Fruit fly (Drosophila melanogaster) whole organism: ENCODE data around the gene ebd1.
A peak's percentile ranks its signal among the peaks of the same experiment; 100 is the strongest.

ENCODE experiments used
- CG8478 ChIP-seq: fragments of >200 bp; optimal IDR thresholded peaks from 2 replicates; lab custom pipeline; 2018; ENCODE audit warnings: inconsistent platforms
- Dll ChIP-seq: fragments of >200 bp; optimal IDR thresholded peaks from 2 replicates; lab custom pipeline; 2017
- EcR ChIP-seq, 2 experiments: fragments of >200 bp; optimal IDR thresholded peaks; 2 replicates each; lab custom pipeline; 2017; ENCODE audit warnings: missing biosample characterization in 2 of 2, missing genetic modification characterization in 2 of 2, missing genetic modification reagents in 2 of 2
- pan ChIP-seq: fragments of >200 bp; optimal IDR thresholded peaks from 2 replicates; lab custom pipeline; 2017
- psq ChIP-seq: fragments of >200 bp; optimal IDR thresholded peaks from 2 replicates; lab custom pipeline; 2017
- usp ChIP-seq: fragments of >200 bp; optimal IDR thresholded peaks from 2 replicates; lab custom pipeline; 2017; ENCODE audit warnings: missing biosample characterization, missing genetic modification characterization, mixed read lengths

Gene ebd1

DNA sequence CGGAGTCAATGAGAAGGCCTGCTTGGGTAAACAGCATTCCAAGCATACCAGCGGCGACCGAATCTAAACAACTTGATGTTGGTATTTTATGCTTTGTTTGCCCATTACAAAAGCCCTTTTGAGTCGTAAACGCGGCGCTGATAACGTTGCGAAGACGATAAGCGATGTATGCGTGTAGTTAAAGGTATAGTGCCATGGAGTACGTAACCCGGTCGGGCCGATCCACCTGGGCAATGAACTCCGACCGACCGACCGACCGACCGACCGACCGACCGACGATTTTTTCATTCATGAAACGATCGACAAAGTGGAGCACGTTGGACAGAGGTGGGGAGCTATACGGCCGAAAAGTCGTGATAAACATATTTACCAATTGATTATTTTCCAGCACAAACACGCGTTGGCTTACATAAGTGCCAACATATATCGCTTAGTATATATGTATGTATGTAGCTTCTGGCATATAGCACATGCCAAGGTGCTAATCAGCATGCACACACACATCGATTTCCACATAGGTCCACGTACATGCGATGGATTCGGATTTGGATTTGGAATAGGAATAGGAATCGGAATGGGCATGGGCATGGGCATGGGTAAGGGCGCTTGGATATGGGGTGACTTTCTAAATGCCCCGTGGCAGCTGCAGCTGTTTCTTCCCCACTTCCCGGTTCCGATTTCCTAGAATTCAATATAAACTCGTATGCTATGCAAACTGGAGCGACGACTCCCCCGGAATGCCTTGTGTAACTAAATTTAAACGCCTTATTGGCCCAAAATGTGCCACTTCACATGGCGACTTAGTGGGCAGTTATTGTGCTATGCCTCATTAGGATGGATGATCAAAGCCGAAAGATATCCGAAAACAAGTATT is 42.2 kb downstream of the ebd1 start:
- no peak for TF ChIP-seq pan (lab: Kevin White, UChicago)
- TF ChIP-seq Dll (lab: Kevin White, UChicago): no peak

DNA sequence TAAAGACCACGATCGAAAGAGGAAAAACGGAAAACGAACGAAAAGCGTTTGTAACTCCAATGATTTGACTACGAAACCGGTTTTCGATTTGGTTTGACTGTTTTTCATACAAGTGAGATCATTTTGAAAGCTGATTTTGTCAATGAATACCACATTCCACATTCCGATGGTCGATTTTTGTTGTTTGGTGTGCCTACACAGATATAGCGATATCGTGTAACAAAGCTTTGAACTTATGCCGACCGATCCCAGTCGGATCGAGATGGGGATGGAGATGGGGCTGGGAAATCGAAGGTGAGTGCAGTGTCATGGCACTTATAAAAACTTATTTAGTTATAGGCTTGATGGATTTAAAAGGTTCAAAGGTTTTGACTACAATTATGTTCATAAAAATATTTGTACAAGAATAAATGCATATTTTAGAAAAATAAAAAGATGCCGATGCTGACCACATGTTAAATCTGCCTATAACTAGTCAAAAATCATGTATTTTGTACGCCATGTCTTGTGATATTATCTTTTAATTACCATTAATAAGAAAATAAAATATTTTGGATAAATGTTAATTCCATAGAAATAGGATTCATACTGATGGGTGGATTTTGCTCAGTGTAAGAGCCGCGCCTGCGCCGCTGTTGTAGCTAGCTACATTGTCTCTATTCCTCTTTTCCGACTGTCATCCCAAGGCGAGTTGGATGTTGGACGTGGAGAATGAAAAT is 43.0 kb downstream of the ebd1 start:
- no peak for TF ChIP-seq usp (GFP tag; lab: Kevin White, UChicago)
- no peak for TF ChIP-seq EcR (GFP tag; optimal IDR thresholded peaks at IDR 0.05; lab: Kevin White, UChicago)
- no peak for TF ChIP-seq pan (lab: Kevin White, UChicago)
- TF ChIP-seq CG8478 (lab: Kevin White, UChicago): no peak
- TF ChIP-seq psq (lab: Kevin White, UChicago): no peak
- no peak for TF ChIP-seq Dll (lab: Kevin White, UChicago)

DNA sequence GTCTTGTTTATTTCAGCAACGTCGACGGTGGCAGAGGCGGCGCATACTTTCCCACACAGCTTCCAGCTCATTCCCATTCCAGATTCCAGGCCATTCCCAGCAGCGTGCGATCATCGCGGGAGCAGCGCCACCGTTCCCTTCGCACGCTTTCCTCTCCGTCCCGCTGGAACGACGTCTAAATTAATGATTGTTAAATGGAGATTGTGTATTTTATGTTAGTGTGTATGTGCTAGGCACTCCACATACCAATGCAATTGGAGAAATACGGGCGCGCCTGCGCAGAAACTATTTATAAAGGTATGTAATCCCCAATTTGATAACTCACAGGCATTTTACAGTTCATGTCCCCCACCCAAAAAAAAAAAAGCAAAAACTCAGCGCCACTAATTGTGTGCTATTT is 43.9 kb downstream of the ebd1 start:
- TF ChIP-seq Dll (lab: Kevin White, UChicago) (no peak), psq (lab: Kevin White, UChicago) (no peak)

DNA sequence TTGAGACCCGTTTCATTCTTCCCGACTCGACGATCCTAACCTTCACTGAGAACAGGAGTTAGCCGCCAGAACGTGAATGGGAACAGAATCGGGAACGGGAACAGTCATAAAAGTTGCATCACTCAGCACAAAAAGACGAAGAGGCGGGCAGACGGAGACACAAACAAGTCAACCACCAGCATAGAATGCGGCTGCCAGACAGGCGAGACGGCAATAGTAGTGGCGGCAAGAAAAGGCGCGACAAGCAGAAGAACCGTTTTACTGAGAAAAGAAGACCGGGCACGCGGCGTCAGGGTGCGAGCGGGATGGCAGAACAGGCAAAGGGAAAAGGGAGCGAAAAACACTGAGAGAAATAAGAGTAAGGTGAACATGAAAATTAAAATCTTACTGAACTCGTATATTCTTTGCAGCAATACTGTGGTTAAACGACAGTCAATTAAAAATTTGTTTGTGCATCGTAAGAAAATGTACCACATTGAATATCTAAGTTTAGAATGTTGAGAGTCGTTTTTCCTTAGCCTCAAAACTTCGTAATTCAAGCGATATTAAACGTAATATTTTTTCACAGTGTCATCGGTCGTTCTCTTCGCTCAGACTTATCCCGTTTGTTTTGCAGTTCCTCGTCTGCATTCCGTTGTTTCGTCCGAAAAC is 44.9 kb downstream of the ebd1 start:
- TF ChIP-seq CG8478 (lab: Kevin White, UChicago) (no peak), EcR (GFP tag; optimal IDR thresholded peaks at IDR 0.05; lab: Kevin White, UChicago) (peak in 1 of 2 experiments; percentile 89), Dll (lab: Kevin White, UChicago) (no peak)

DNA sequence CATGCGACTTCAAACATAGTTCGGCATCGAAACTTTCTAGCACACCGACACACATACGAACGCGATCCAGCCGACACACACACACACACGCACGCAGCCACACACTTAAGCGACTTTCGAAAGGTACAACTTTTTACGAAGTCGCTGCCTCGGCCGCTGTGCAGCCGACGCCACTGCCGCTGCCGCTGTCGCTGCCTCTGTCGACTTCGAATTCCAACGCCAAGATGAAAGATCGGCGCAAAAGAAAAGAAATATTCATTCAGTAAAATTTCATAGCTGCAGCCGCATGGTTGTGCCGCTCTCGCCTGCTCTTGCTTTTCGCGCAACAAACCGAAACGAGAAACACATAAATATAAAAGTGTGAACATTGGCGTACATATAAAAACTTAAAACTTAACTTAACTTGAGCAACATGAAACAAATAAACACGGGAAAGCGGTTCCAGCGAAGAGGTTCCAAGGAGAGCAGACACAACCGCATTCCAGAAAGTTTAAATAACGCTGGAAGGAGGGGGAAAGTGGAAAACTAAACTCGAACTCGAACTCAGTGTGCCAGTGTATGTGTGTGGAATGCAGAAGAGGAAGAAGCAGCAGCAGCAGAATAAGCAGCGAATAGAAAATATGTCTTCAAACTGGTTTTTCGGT is 45.8 kb downstream of the ebd1 start:
- TF ChIP-seq EcR (GFP tag; optimal IDR thresholded peaks at IDR 0.05; lab: Kevin White, UChicago) (no peak), pan (lab: Kevin White, UChicago) (no peak), usp (GFP tag; lab: Kevin White, UChicago) (no peak), Dll (lab: Kevin White, UChicago) (no peak), psq (lab: Kevin White, UChicago) (no peak), CG8478 (lab: Kevin White, UChicago) (no peak)

DNA sequence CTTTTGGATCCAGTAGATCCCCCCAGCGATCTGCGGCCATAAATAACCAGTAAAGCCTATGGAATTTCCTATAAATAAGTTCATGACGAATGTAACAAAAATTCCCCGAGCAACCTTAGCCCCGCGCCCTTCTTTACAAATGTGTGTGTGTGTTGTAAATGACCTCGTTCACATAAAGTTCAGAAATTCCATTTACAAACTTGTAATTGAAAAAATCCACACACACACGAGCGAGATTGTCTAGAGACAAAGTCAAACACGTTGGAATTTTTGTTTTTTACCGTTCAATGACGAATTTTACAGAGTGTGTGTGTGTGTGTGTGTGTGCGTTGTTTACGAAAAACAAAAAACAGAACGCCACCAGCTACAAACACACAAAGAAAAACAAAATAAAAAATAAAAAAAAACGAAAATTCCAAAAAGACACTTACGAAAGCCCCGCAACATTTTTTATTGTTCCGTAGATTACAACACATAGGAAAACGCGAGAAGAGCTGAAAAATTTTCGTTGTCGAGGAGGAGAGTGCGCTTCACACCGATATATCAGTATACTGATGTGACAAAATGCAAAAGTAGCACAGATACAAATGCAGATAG is 46.5 kb downstream of the ebd1 start:
- no peak for TF ChIP-seq usp (GFP tag; lab: Kevin White, UChicago)
- TF ChIP-seq CG8478 (lab: Kevin White, UChicago): no peak
- no peak for TF ChIP-seq EcR (GFP tag; optimal IDR thresholded peaks at IDR 0.05; lab: Kevin White, UChicago)

DNA sequence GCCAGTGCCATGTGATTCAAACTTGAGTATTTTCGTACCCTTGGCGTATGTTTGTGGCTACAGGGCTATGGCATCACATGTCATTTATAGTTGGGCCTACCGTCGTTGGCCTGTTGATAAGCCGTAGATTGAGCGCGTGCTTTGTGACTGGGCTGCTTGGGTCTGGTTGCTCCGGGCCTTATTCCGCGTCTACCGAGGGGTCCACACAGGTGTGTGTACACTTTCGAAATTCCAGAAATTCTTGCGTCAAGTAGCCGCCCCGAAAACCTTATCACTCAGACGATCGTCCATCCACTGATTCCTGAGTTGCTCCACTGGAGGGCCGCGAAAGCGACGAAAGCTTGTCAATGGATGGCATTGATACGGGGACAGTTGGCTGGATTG is 47.3 kb downstream of the ebd1 start:
- no peak for TF ChIP-seq psq (lab: Kevin White, UChicago)

DNA sequence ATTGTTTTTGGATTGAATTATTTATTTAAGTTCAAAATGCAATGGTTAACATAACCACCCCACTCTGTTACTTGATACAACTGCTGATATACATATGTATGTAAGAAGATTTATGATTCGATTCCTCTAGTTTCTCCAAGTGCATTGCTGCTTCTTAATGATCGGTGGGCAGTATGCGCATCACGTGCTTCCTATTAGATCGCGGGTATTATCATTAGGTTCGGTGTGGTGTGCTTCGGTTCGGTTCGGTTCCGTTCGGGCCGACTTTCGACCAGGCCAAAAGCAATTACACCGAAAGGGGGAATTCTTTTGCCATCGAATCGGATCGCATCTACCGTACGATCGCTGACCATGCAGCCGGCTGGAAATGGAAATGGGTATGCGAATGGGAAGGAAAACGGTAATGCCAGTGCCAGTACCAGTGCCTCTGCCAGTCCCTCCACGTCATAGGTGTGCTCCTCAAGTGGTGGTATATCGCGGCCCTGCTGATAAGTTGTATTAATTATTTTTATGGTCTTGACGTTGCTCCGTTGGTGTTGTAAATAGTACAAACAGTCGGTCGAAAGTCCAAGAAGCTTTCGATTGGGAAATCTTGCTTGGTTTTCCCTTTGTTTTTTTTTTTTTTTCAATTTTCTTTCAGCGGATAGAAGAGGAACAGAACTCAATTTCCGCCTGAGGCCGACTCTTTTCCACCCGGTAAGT is 47.9 kb downstream of the ebd1 start:
- TF ChIP-seq psq (lab: Kevin White, UChicago) (no peak), EcR (GFP tag; optimal IDR thresholded peaks at IDR 0.05; lab: Kevin White, UChicago) (no peak), pan (lab: Kevin White, UChicago) (no peak), Dll (lab: Kevin White, UChicago) (no peak), CG8478 (lab: Kevin White, UChicago) (no peak), usp (GFP tag; lab: Kevin White, UChicago) (no peak)

DNA sequence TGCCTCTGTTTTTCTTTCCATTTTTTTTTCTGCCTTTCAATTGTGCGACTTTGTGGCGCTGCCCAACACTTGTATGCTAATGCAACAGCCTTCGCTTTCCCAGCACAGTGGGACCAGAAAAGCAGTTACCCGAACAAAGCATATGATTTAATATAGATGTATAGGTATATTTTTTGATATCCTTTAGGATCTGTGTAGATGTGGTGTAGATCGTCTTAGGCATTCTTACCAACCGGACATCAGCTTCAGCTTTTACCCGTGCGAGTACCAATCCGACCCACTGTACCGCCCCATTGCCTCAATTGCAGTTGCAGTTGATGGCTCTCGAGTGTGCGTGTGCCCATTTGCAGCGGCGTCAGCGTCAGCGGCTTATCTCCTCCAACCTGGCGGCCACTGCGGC is 48.9 kb downstream of the ebd1 start:
- TF ChIP-seq Dll (lab: Kevin White, UChicago) (no peak), usp (GFP tag; lab: Kevin White, UChicago) (no peak), EcR (GFP tag; optimal IDR thresholded peaks at IDR 0.05; lab: Kevin White, UChicago) (no peak), psq (lab: Kevin White, UChicago) (no peak), CG8478 (lab: Kevin White, UChicago) (no peak), pan (lab: Kevin White, UChicago) (no peak)

DNA sequence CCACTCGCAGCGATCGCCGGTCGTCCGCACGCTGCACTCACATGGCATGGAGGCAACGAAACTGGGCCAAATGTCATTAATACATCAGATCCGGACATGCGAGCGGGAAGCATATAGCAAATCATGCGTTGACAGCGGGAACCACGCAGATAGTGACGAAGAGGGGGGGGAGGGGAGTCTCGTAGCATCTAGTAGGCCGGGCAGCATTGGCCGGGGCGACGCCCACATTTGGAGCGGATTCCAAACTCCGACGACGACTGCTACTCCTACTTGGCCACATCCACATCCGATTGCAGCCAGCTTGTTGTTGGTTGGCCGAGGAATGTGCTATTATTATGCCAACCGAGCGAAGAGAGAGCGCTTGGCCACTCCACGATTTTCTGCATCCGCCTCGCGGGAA is 49.8 kb downstream of the ebd1 start:
- TF ChIP-seq EcR (GFP tag; optimal IDR thresholded peaks at IDR 0.05; lab: Kevin White, UChicago) (no peak), usp (GFP tag; lab: Kevin White, UChicago) (no peak), CG8478 (lab: Kevin White, UChicago) (no peak), pan (lab: Kevin White, UChicago) (no peak), Dll (lab: Kevin White, UChicago) (no peak), psq (lab: Kevin White, UChicago) (no peak)

DNA sequence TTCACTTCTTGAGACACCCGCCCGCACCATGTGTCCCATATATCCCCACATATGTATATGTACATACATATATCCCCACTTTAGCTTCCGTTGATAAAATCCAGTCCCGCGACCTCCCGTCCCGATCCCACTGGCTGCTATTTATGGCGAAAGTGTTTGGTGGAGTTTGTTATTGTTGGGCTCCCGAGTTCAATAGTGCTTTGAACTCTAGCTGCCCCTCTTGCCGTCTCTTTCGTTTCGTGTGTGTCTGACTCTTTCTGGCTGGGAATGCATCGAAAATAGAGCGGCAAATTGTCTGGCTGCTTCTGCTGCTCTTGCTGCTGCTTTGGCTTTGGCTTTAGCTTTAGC is 50.4 kb downstream of the ebd1 start:
- TF ChIP-seq EcR (GFP tag; optimal IDR thresholded peaks at IDR 0.05; lab: Kevin White, UChicago) (peak in 1 of 2 experiments; percentile 87), pan (lab: Kevin White, UChicago) (no peak)
